Fruit fly (Drosophila melanogaster): ENCODE results near the gene CG43098.

dm6 chr3L:3702033-3702432 lies 43.2 kb downstream of the CG43098 start:
- TF ChIP-seq pad (GFP tag; optimal IDR thresholded peaks at IDR 0.05) = no peak
- no peak for TF ChIP-seq Crg-1 (GFP tag; optimal IDR thresholded peaks at IDR 0.05)
- no peak for TF ChIP-seq CG5204 (GFP tag; optimal IDR thresholded peaks at IDR 0.05)
- TF ChIP-seq CG7101 (tag; optimal IDR thresholded peaks at IDR 0.05) = no peak
- TF ChIP-seq ovo (GFP tag; optimal IDR thresholded peaks at IDR 0.05) = no peak
- no peak for TF ChIP-seq kay (GFP tag; ENCODE audit: borderline replicate concordance)
- TF ChIP-seq CG7045 (GFP tag; optimal IDR thresholded peaks at IDR 0.05) = no peak
- no peak for TF ChIP-seq Hr96 (GFP tag; optimal IDR thresholded peaks at IDR 0.05)
- TF ChIP-seq cnc (optimal IDR thresholded peaks at IDR 0.05) = no peak
- TF ChIP-seq Mnt (GFP tag; optimal IDR thresholded peaks at IDR 0.05) = no peak

Measured in whole organism, adult.